Fruit fly (Drosophila melanogaster) whole organism, wandering third instar larva: ENCODE measurements around the gene rdgA.

Experiments
- CrebA ChIP-seq: fragments of 200-800 bp; sonication (Bioruptor generic); optimal IDR thresholded peaks from 2 replicates; lab custom pipeline; 2016; ENCODE audit warnings: missing biosample characterization, mild to moderate bottlenecking, missing genetic modification characterization, borderline replicate concordance
- Dif ChIP-seq: fragments of 200-275, 200-300 bp; sonication (Bioruptor generic); optimal IDR thresholded peaks from 2 replicates; lab custom pipeline; 2018; ENCODE audit warnings: missing biosample characterization, missing genetic modification characterization; ENCODE audit not compliant: partially characterized antibody
- GATAd ChIP-seq: sonication (Bioruptor generic); optimal IDR thresholded peaks from 2 replicates; lab custom pipeline; 2016; ENCODE audit warnings: missing biosample characterization, missing genetic modification characterization
- HLH106 ChIP-seq: fragments of 200-800 bp; optimal IDR thresholded peaks from 3 replicates; lab custom pipeline; 2019; ENCODE audit warnings: missing biosample characterization, mild to moderate bottlenecking, missing genetic modification characterization, moderate library complexity
- Hnf4 ChIP-seq: fragments of 200-800 bp; sonication (Bioruptor generic); optimal IDR thresholded peaks from 2 replicates; lab custom pipeline; 2016; ENCODE audit warnings: missing biosample characterization, mild to moderate bottlenecking, missing genetic modification characterization
- Hr78 ChIP-seq: fragments of >200 bp; optimal IDR thresholded peaks from 2 replicates; lab custom pipeline; 2017; ENCODE audit warnings: missing biosample characterization, missing genetic modification characterization
- Hr83 ChIP-seq: fragments of 200-300 bp; sonication (Bioruptor generic); optimal IDR thresholded peaks from 2 replicates; lab custom pipeline; 2016; ENCODE audit warnings: missing biosample characterization, mild to moderate bottlenecking, missing genetic modification characterization, moderate library complexity; ENCODE audit not compliant: poor library complexity, severe bottlenecking
- Jra ChIP-seq: sonication (Bioruptor generic); optimal IDR thresholded peaks from 2 replicates; lab custom pipeline; 2016; ENCODE audit warnings: missing biosample characterization, missing genetic modification characterization
- Mio ChIP-seq: sonication (Bioruptor generic); optimal IDR thresholded peaks from 2 replicates; lab custom pipeline; 2016; ENCODE audit warnings: missing biosample characterization, missing genetic modification characterization
- Myc ChIP-seq: fragments of >200 bp; optimal IDR thresholded peaks from 2 replicates; lab custom pipeline; 2017
- OdsH ChIP-seq: fragments of 200-800 bp; sonication (Bioruptor generic); optimal IDR thresholded peaks from 2 replicates; lab custom pipeline; 2016; ENCODE audit warnings: missing biosample characterization, mild to moderate bottlenecking, missing genetic modification characterization
- Rel ChIP-seq, 2 experiments: fragments of 200-800 bp; sonication (Bioruptor generic) in 1 of 2; optimal IDR thresholded peaks; 2 replicates in 1 of 2; 3 replicates in 1 of 2; lab custom pipeline; 2016 to 2019; ENCODE audit warnings: mild to moderate bottlenecking in 2 of 2, missing biosample characterization in 2 of 2, missing genetic modification characterization in 2 of 2, moderate library complexity in 1 of 2
- Sp1 ChIP-seq: fragments of 200-800 bp; sonication (Bioruptor generic); optimal IDR thresholded peaks from 3 replicates; lab custom pipeline; 2019; ENCODE audit warnings: missing biosample characterization, mild to moderate bottlenecking, missing genetic modification characterization, moderate library complexity
- Vsx2 ChIP-seq: fragments of 200-300, 225-300 bp; sonication (Bioruptor generic); optimal IDR thresholded peaks from 2 replicates; lab custom pipeline; 2018; ENCODE audit warnings: missing biosample characterization, missing genetic modification characterization; ENCODE audit not compliant: partially characterized antibody
- br ChIP-seq: fragments of 200-800 bp; sonication (Bioruptor generic); optimal IDR thresholded peaks from 2 replicates; lab custom pipeline; 2016; ENCODE audit warnings: missing biosample characterization, missing genetic modification characterization
- foxo ChIP-seq, 2 experiments: fragments of 200-800 bp; sonication (Bioruptor generic); optimal IDR thresholded peaks; 2 replicates in 1 of 2; 3 replicates in 1 of 2; lab custom pipeline; 2016 to 2017; ENCODE audit warnings: missing biosample characterization in 2 of 2, missing genetic modification characterization in 2 of 2
- fru ChIP-seq: fragments of 200-800 bp; sonication (Bioruptor generic); optimal IDR thresholded peaks from 3 replicates; lab custom pipeline; 2016; ENCODE audit warnings: missing biosample characterization, mild to moderate bottlenecking, missing genetic modification characterization
- h ChIP-seq: fragments of 200-800 bp; sonication (Bioruptor generic); optimal IDR thresholded peaks from 3 replicates; lab custom pipeline; 2016; ENCODE audit warnings: missing biosample characterization, mild to moderate bottlenecking, missing genetic modification characterization
- jim ChIP-seq: fragments of 175-275, 200-325 bp; sonication (Bioruptor generic); optimal IDR thresholded peaks from 2 replicates; lab custom pipeline; 2016; ENCODE audit warnings: missing biosample characterization, mild to moderate bottlenecking, missing genetic modification characterization
- lola ChIP-seq: fragments of >200 bp; optimal IDR thresholded peaks from 2 replicates; lab custom pipeline; 2017; ENCODE audit warnings: missing biosample characterization, missing genetic modification characterization
- rgr ChIP-seq: fragments of 200-800 bp; sonication (Bioruptor generic); optimal IDR thresholded peaks from 3 replicates; lab custom pipeline; 2016; ENCODE audit warnings: missing biosample characterization, mild to moderate bottlenecking, missing genetic modification characterization
- tai ChIP-seq: sonication (Bioruptor generic); optimal IDR thresholded peaks from 2 replicates; lab custom pipeline; 2016; ENCODE audit warnings: missing biosample characterization, missing genetic modification characterization
- woc ChIP-seq: sonication (Bioruptor generic); optimal IDR thresholded peaks from 2 replicates; lab custom pipeline; 2016; ENCODE audit warnings: missing biosample characterization, mild to moderate bottlenecking, missing genetic modification characterization

Gene rdgA

dm6 chrX:9077558-9077957 is 170.7 kb downstream of the rdgA start:
- TF ChIP-seq foxo (GFP tag; optimal IDR thresholded peaks at IDR 0.05; lab: Kevin White, UChicago), result no peak
- no peak for TF ChIP-seq HLH106 (tag; lab: Kevin White, UChicago)
- TF ChIP-seq Rel (GFP tag; optimal IDR thresholded peaks at IDR 0.05; lab: Kevin White, UChicago), result no peak
- TF ChIP-seq Rel (tag; optimal IDR thresholded peaks at IDR 0.05; lab: Kevin White, UChicago), result peak; percentile 69
- no peak for TF ChIP-seq woc (GFP tag; lab: Kevin White, UChicago)

- TF ChIP-seq Vsx2, result no peak
- TF ChIP-seq rgr (GFP tag; lab: Kevin White, UChicago), result peak; percentile 40
- peak; percentile 52 for TF ChIP-seq h (GFP tag; lab: Kevin White, UChicago)
- no peak for TF ChIP-seq OdsH (GFP tag; lab: Kevin White, UChicago)
- no peak for TF ChIP-seq jim (GFP tag; lab: Kevin White, UChicago)
- TF ChIP-seq Jra, result peak; percentile 23
- no peak for TF ChIP-seq GATAd (GFP tag; lab: Kevin White, UChicago)
- TF ChIP-seq fru (GFP tag; lab: Kevin White, UChicago), result peak; percentile 39
- no peak for TF ChIP-seq foxo (GFP tag; optimal IDR thresholded peaks at IDR 0.05; lab: Kevin White, UChicago)
- TF ChIP-seq Hnf4 (GFP tag; lab: Kevin White, UChicago), result no peak
- peak; percentile 29 for TF ChIP-seq br (GFP tag; lab: Kevin White, UChicago)
- no peak for TF ChIP-seq Myc (lab: Kevin White, UChicago)
- no peak for TF ChIP-seq lola (GFP tag; lab: Kevin White, UChicago)
- TF ChIP-seq Dif (GFP tag; lab: Kevin White, UChicago), result peak; percentile 59
- peak; percentile 9 for TF ChIP-seq HLH106 (tag; lab: Kevin White, UChicago)
- TF ChIP-seq Sp1 (GFP tag; lab: Kevin White, UChicago), result peak; percentile 43
- no peak for TF ChIP-seq Mio (GFP tag; lab: Kevin White, UChicago)
- no peak for TF ChIP-seq tai (GFP tag; lab: Kevin White, UChicago)
- no peak for TF ChIP-seq Hr78 (GFP tag; lab: Kevin White, UChicago)
- no peak for TF ChIP-seq Rel (GFP tag; optimal IDR thresholded peaks at IDR 0.05; lab: Kevin White, UChicago)
- TF ChIP-seq Rel (tag; optimal IDR thresholded peaks at IDR 0.05; lab: Kevin White, UChicago), result peak; percentile 42
- TF ChIP-seq CrebA (GFP tag; lab: Kevin White, UChicago), result no peak
- TF ChIP-seq Hr83 (GFP tag; lab: Kevin White, UChicago), result peak; percentile 56
- TF ChIP-seq woc (GFP tag; lab: Kevin White, UChicago), result no peak
These were observed 171.4 kb downstream of the rdgA start, which contains the start of gene CG44325 for dm6 chrX:9078263-9078662. Gene CG44325 (minus strand): TSS chrX:9078499.
